Worm (Caenorhabditis elegans): ENCODE results near the gene ZK896.1.

ce11 chrIV:12842121-12842520 lies 33.0 kb downstream of the ZK896.1 start:
- TF ChIP-seq pha-4 (tag; optimal IDR thresholded peaks at IDR 0.05) (no peak), madf-2 (tag; optimal IDR thresholded peaks at IDR 0.05) (no peak), C08G9.2 (tag; optimal IDR thresholded peaks at IDR 0.05) (no peak), nfya-1 (tag; optimal IDR thresholded peaks at IDR 0.05) (no peak), eyg-1 (tag; optimal IDR thresholded peaks at IDR 0.05) (no peak), ama-1 (optimal IDR thresholded peaks at IDR 0.05) (no peak), ttx-3 (tag; optimal IDR thresholded peaks at IDR 0.05) (no peak), hlh-30 (tag; optimal IDR thresholded peaks at IDR 0.05; ENCODE audit: insufficient read depth) (no peak), T23F11.4 (GFP tag; optimal IDR thresholded peaks at IDR 0.05) (no peak), ceh-19 (GFP tag; optimal IDR thresholded peaks at IDR 0.05) (no peak)
